Worm (Caenorhabditis elegans) whole organism, midembryonic: ENCODE measurements around the gene tif-1A.

Source experiments
- flt-1 ChIP-seq: fragments of 200-800 bp; sonication (Bioruptor generic); IDR thresholded peaks from 2 replicates; pipeline ENCODE4 v1.3.6; 2022; ENCODE audit warnings: missing genetic modification characterization, missing compliant biosample characterization
- klf-2 ChIP-seq: fragments of 200-800 bp; sonication (Bioruptor generic); conservative IDR thresholded peaks from 2 replicates; pipeline ENCODE4 v1.3.6; 2022; ENCODE audit warnings: missing genetic modification reagents, missing genetic modification characterization, missing compliant biosample characterization
- ztf-23 ChIP-seq: fragments of 200-800 bp; sonication (Bioruptor generic); IDR thresholded peaks from 2 replicates; pipeline ENCODE4 v1.3.6; 2022; ENCODE audit warnings: missing genetic modification reagents, missing genetic modification characterization, missing compliant biosample characterization

DNA sequence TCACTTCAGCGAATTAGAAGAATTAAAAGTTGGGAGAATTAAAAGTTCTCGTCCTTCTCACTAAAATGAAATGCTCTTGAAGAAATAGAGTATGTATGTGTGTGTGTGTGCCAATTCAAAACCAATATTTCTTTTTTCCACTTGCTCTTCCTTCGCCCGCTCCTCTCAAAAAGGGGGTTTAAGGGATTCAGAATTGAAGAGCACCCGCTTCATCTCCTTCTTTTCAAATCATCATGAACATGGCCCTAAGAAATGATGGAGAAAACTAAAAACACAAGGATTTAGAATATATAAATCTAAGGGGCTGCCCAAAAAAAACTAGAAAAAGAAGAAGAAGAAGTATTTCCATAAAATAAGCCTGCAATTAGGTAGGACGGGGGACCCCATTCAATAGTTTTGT is 34.8 kb downstream of the tif-1A start:
- TF ChIP-seq klf-2 (GFP tag; lab: Robert Waterston, UW) (no peak), flt-1 (GFP tag; lab: Robert Waterston, UW) (no peak), ztf-23 (GFP tag; lab: Robert Waterston, UW) (no peak)
